Fruit fly (Drosophila melanogaster) whole organism, embryonic: ENCODE results near the gene CG33986.
A peak's percentile ranks its signal among the peaks of the same experiment; 100 is the strongest.

ENCODE experiments used
- CG1024 ChIP-seq: fragments of 200-800 bp; sonication (Bioruptor generic); IDR thresholded peaks from 2 replicates; pipeline ENCODE4 v1.3.6; 2022; ENCODE audit warnings: missing biosample characterization, missing genetic modification characterization
- CG10462 ChIP-seq: fragments of 200-800 bp; sonication (Bioruptor generic); optimal IDR thresholded peaks from 2 replicates; lab custom pipeline; 2016; ENCODE audit warnings: missing biosample characterization, missing genetic modification characterization
- CG11560 ChIP-seq: fragments of 200-800 bp; sonication (Bioruptor generic); IDR thresholded peaks from 3 replicates; pipeline ENCODE4 v1.3.6; 2022; ENCODE audit warnings: missing biosample characterization, missing genetic modification characterization
- CG14965 ChIP-seq: fragments of 200-800 bp; sonication (Bioruptor generic); optimal IDR thresholded peaks from 2 replicates; lab custom pipeline; 2016; ENCODE audit warnings: missing biosample characterization, missing genetic modification characterization, borderline replicate concordance
- CG1529 ChIP-seq: fragments of 200-800 bp; sonication (Bioruptor generic); optimal IDR thresholded peaks from 3 replicates; lab custom pipeline; 2018; ENCODE audit warnings: missing biosample characterization, missing genetic modification characterization
- CG18764 ChIP-seq: fragments of 200-800 bp; sonication (Bioruptor generic); optimal IDR thresholded peaks from 3 replicates; lab custom pipeline; 2016; ENCODE audit warnings: missing biosample characterization, missing genetic modification characterization
- CG3726 ChIP-seq: fragments of 200-800 bp; sonication (Bioruptor generic); IDR thresholded peaks from 3 replicates; pipeline ENCODE4, ENCODE4 v1.3.6; 2022; ENCODE audit warnings: missing biosample characterization, missing genetic modification characterization
- CG3838 ChIP-seq: fragments of 200-800 bp; sonication (Bioruptor generic); optimal IDR thresholded peaks from 3 replicates; lab custom pipeline; 2016; ENCODE audit warnings: missing biosample characterization, missing genetic modification characterization
- CG4360 ChIP-seq: fragments of 200-800 bp; sonication (Bioruptor generic); IDR thresholded peaks from 2 replicates; pipeline ENCODE4 v1.3.6; 2022; ENCODE audit warnings: missing biosample characterization, missing genetic modification characterization
- CG43689 ChIP-seq: fragments of 200-800 bp; sonication (Bioruptor generic); IDR thresholded peaks from 2 replicates; pipeline ENCODE4 v1.3.6; 2022; ENCODE audit warnings: missing biosample characterization, missing genetic modification characterization
- CG4730 ChIP-seq: fragments of 200-800 bp; sonication (Bioruptor generic); IDR thresholded peaks from 2 replicates; pipeline ENCODE4 v1.3.6; 2022; ENCODE audit warnings: missing biosample characterization, missing genetic modification characterization
- CG6654 ChIP-seq: fragments of 200-800 bp; sonication (Bioruptor generic); optimal IDR thresholded peaks from 2 replicates; lab custom pipeline; 2017; ENCODE audit warnings: missing biosample characterization, mild to moderate bottlenecking, missing genetic modification characterization
- CG6813 ChIP-seq: fragments of 200-800 bp; sonication (Bioruptor generic); optimal IDR thresholded peaks from 2 replicates; lab custom pipeline; 2017; ENCODE audit warnings: missing biosample characterization, missing genetic modification characterization, mild to moderate bottlenecking, moderate library complexity, missing genetic modification reagents
- CG7271 ChIP-seq: fragments of 200-800 bp; sonication (Bioruptor generic); optimal IDR thresholded peaks from 2 replicates; lab custom pipeline; 2018; ENCODE audit warnings: missing biosample characterization, mild to moderate bottlenecking, missing genetic modification characterization, moderate library complexity
- CG7839 ChIP-seq: fragments of 200-800 bp; sonication (Bioruptor generic); optimal IDR thresholded peaks from 3 replicates; lab custom pipeline; 2018; ENCODE audit warnings: missing biosample characterization, mild to moderate bottlenecking, missing genetic modification characterization, moderate library complexity
- CG8290 ChIP-seq, 3 experiments: fragments of 200-800 bp; sonication (Bioruptor generic); optimal IDR thresholded peaks; 2 replicates each; lab custom pipeline; 2016 to 2019; ENCODE audit warnings: missing biosample characterization in 3 of 3, missing genetic modification characterization in 3 of 3, mild to moderate bottlenecking in 2 of 3, moderate library complexity in 1 of 3
- Dad ChIP-seq: fragments of 200-800 bp; sonication (Bioruptor generic); optimal IDR thresholded peaks from 3 replicates; lab custom pipeline; 2016; ENCODE audit warnings: missing biosample characterization, missing genetic modification characterization
- Deaf1 ChIP-seq: fragments of 200-800 bp; optimal IDR thresholded peaks from 3 replicates; lab custom pipeline; 2019; ENCODE audit warnings: missing biosample characterization, mild to moderate bottlenecking, missing genetic modification characterization, moderate library complexity
- Dek ChIP-seq: fragments of 200-800 bp; sonication (Bioruptor generic); optimal IDR thresholded peaks from 3 replicates; lab custom pipeline; 2019; ENCODE audit warnings: missing biosample characterization, mild to moderate bottlenecking, missing genetic modification characterization, moderate library complexity
- Doc3 ChIP-seq: fragments of 200-800 bp; sonication (Bioruptor generic); IDR thresholded peaks from 3 replicates; pipeline ENCODE4 v1.3.6; 2022; ENCODE audit warnings: missing biosample characterization, missing genetic modification characterization; ENCODE audit not compliant: partially characterized antibody
- ERR ChIP-seq: fragments of 200-800 bp; sonication (Bioruptor generic); optimal IDR thresholded peaks from 2 replicates; lab custom pipeline; 2016; ENCODE audit warnings: missing biosample characterization, missing genetic modification characterization
- H2.0 ChIP-seq: fragments of 200-800 bp; sonication (Bioruptor generic); IDR thresholded peaks from 2 replicates; pipeline ENCODE4 v1.3.6; 2022; ENCODE audit warnings: missing biosample characterization, missing genetic modification characterization
- Hr51 ChIP-seq, 2 experiments: fragments of 200-800 bp; sonication (Bioruptor generic); optimal IDR thresholded peaks; 2 replicates in 1 of 2; 3 replicates in 1 of 2; lab custom pipeline; 2016 to 2018; ENCODE audit warnings: missing biosample characterization in 2 of 2, missing genetic modification characterization in 2 of 2, mild to moderate bottlenecking in 1 of 2, moderate library complexity in 1 of 2
- Jarid2 ChIP-seq: fragments of 200-800 bp; sonication (Bioruptor generic); optimal IDR thresholded peaks from 3 replicates; lab custom pipeline; 2017; ENCODE audit warnings: mild to moderate bottlenecking, missing biosample characterization, missing genetic modification reagents, missing genetic modification characterization
- MBD-R2 ChIP-seq: fragments of 200-800 bp; sonication (Bioruptor generic); IDR thresholded peaks from 2 replicates; pipeline ENCODE4 v1.3.6; 2022; ENCODE audit warnings: missing biosample characterization, missing genetic modification characterization
- MTF-1 ChIP-seq: fragments of 200-800 bp; sonication (Bioruptor generic); optimal IDR thresholded peaks from 2 replicates; lab custom pipeline; 2018; ENCODE audit warnings: missing biosample characterization, mild to moderate bottlenecking, missing genetic modification characterization, borderline replicate concordance
- Rfx ChIP-seq: fragments of 200-800 bp; sonication (Bioruptor generic); IDR thresholded peaks from 2 replicates; pipeline ENCODE4 v1.3.6; 2022; ENCODE audit warnings: missing biosample characterization, missing genetic modification characterization
- Sox102F ChIP-seq: fragments of 200-800 bp; sonication (Bioruptor generic); optimal IDR thresholded peaks from 2 replicates; lab custom pipeline; 2018; ENCODE audit warnings: missing biosample characterization, mild to moderate bottlenecking, missing genetic modification characterization, moderate library complexity
- Stat92E ChIP-seq, 3 experiments: fragments of >200 bp in 2 of 3; fragments of 200-800 bp in 1 of 3; sonication (Bioruptor generic) in 1 of 3; optimal IDR thresholded peaks; 2 replicates each; lab custom pipeline; 2017 to 2019; ENCODE audit warnings: missing biosample characterization in 3 of 3, missing genetic modification characterization in 3 of 3, mild to moderate bottlenecking in 1 of 3, moderate library complexity in 1 of 3
- Usf ChIP-seq: fragments of 200-800 bp; sonication (Bioruptor generic); optimal IDR thresholded peaks from 2 replicates; lab custom pipeline; 2017; ENCODE audit warnings: missing genotype, missing biosample characterization, missing genetic modification characterization
- amos ChIP-seq: fragments of 200-800 bp; sonication (Bioruptor generic); IDR thresholded peaks from 2 replicates; pipeline ENCODE4 v1.3.6; 2022; ENCODE audit warnings: missing biosample characterization, missing genetic modification characterization; ENCODE audit not compliant: partially characterized antibody
- ash1 ChIP-seq: fragments of 200-800 bp; sonication (Bioruptor generic); optimal IDR thresholded peaks from 2 replicates; lab custom pipeline; 2018; ENCODE audit warnings: missing biosample characterization, mild to moderate bottlenecking, missing genetic modification characterization
- bbx ChIP-seq: fragments of 200-800 bp; sonication (Bioruptor generic); IDR thresholded peaks from 2 replicates; pipeline ENCODE4 v1.3.6; 2022; ENCODE audit warnings: missing biosample characterization, missing genetic modification characterization; ENCODE audit not compliant: partially characterized antibody
- caup ChIP-seq: fragments of 200-800 bp; sonication (Bioruptor generic); optimal IDR thresholded peaks from 3 replicates; lab custom pipeline; 2017; ENCODE audit warnings: missing biosample characterization, mild to moderate bottlenecking, missing genetic modification characterization, moderate library complexity; ENCODE audit not compliant: severe bottlenecking
- dati ChIP-seq: fragments of 200-800 bp; sonication (Bioruptor generic); IDR thresholded peaks from 2 replicates; pipeline ENCODE4 v1.3.6; 2022; ENCODE audit warnings: missing biosample characterization, missing genetic modification characterization
- gcm ChIP-seq: fragments of 200-800 bp; sonication (Bioruptor generic); optimal IDR thresholded peaks from 2 replicates; lab custom pipeline; 2019; ENCODE audit warnings: missing biosample characterization, mild to moderate bottlenecking, missing genetic modification characterization, moderate library complexity
- gfzf ChIP-seq: fragments of 200-800 bp; sonication (Bioruptor generic); optimal IDR thresholded peaks from 2 replicates; lab custom pipeline; 2016; ENCODE audit warnings: missing biosample characterization, mild to moderate bottlenecking, missing genetic modification characterization, moderate library complexity
- jing ChIP-seq: fragments of 200-800 bp; sonication (Bioruptor generic); optimal IDR thresholded peaks from 2 replicates; lab custom pipeline; 2018; ENCODE audit warnings: missing biosample characterization, mild to moderate bottlenecking, missing genetic modification characterization
- kni ChIP-seq: fragments of 200-800 bp; sonication (Bioruptor generic); optimal IDR thresholded peaks from 3 replicates; lab custom pipeline; 2017; ENCODE audit warnings: mild to moderate bottlenecking, missing biosample characterization, missing genetic modification reagents, missing genetic modification characterization
- lov ChIP-seq, 2 experiments: fragments of 200-800 bp in 1 of 2; fragments of >200 bp in 1 of 2; sonication (Bioruptor generic) in 1 of 2; IDR thresholded peaks in 1 of 2; optimal IDR thresholded peaks in 1 of 2; 2 replicates in 1 of 2; 3 replicates in 1 of 2; pipeline versions ENCODE4 v1.3.6 to Lab custom; 2017 to 2022; ENCODE audit warnings: missing biosample characterization in 1 of 2, missing genetic modification characterization in 1 of 2
- row ChIP-seq: fragments of 200-800 bp; sonication (Bioruptor generic); IDR thresholded peaks from 3 replicates; pipeline ENCODE4 v1.3.6; 2022; ENCODE audit warnings: missing biosample characterization, missing genetic modification characterization
- sens ChIP-seq: fragments of 200-800 bp; sonication (Bioruptor generic); peaks from one replicate; lab custom pipeline; 2016; ENCODE audit warnings: missing biosample characterization, missing genetic modification characterization
- sens-2 ChIP-seq: fragments of 200-800 bp; sonication (Bioruptor generic); IDR thresholded peaks from 2 replicates; pipeline ENCODE4 v1.3.6; 2022; ENCODE audit warnings: missing biosample characterization, missing genetic modification characterization
- stwl ChIP-seq: fragments of 200-800 bp; sonication (Bioruptor generic); optimal IDR thresholded peaks from 3 replicates; lab custom pipeline; 2018; ENCODE audit warnings: missing biosample characterization, mild to moderate bottlenecking, missing genetic modification characterization, moderate library complexity
- tap ChIP-seq: fragments of 200-800 bp; optimal IDR thresholded peaks from 3 replicates; lab custom pipeline; 2019; ENCODE audit warnings: missing biosample characterization, mild to moderate bottlenecking, missing genetic modification characterization, moderate library complexity
- yki ChIP-seq: fragments of >200 bp; optimal IDR thresholded peaks from 3 replicates; lab custom pipeline; 2018
- zen ChIP-seq: fragments of 200-800 bp; sonication (Bioruptor generic); optimal IDR thresholded peaks from 3 replicates; lab custom pipeline; 2018; ENCODE audit warnings: missing biosample characterization, mild to moderate bottlenecking, missing genetic modification characterization, moderate library complexity

CG33986 gene

dm6 chr3L:15500813-15501645, 24.0 kb downstream of the CG33986 start, which contains the start of gene CG7272 (continued):
- TF ChIP-seq Deaf1 (tag; lab: Kevin White, UChicago) (peak; percentile 72), CG14965 (GFP tag; lab: Kevin White, UChicago) (no peak), H2.0 (no peak), caup (GFP tag; lab: Kevin White, UChicago) (peak; percentile 38), zen (no peak), CG1024 (GFP tag; lab: Robert Waterston, UW) (no peak), CG7271 (no peak), CG43689 (GFP tag; lab: Robert Waterston, UW) (no peak), CG10462 (GFP tag; lab: Kevin White, UChicago) (no peak), bbx (GFP tag; lab: Robert Waterston, UW) (peak; percentile 43; the same call in 1 of the 2 replicates), CG18764 (GFP tag; lab: Kevin White, UChicago) (no peak), sens-2 (no peak), yki (lab: Kevin White, UChicago) (no peak), lov (optimal IDR thresholded peaks at IDR 0.05; lab: Kevin White, UChicago) (no peak), lov (GFP tag; IDR thresholded peaks at IDR 0.05; lab: Robert Waterston, UW) (no peak), CG6813 (no peak), amos (GFP tag; lab: Robert Waterston, UW) (peak; percentile 54; the same call in 1 of the 2 replicates), dati (GFP tag; lab: Robert Waterston, UW) (no peak), CG4360 (GFP tag; lab: Robert Waterston, UW) (no peak), CG8290 (GFP tag; optimal IDR thresholded peaks at IDR 0.05; lab: Kevin White, UChicago) (no peak), CG8290 (tag; optimal IDR thresholded peaks at IDR 0.05; lab: Kevin White, UChicago) (peak in 1 of 2 experiments; percentile 63), Hr51 (GFP tag; optimal IDR thresholded peaks at IDR 0.05; lab: Kevin White, UChicago) (no peak), Sox102F (GFP tag; lab: Kevin White, UChicago) (no peak), CG1529 (GFP tag; lab: Kevin White, UChicago) (no peak), ERR (GFP tag; lab: Kevin White, UChicago) (peak; percentile 31), MTF-1 (peak; percentile 14), CG3726 (GFP tag; lab: Robert Waterston, UW) (no peak), ash1 (GFP tag; lab: Kevin White, UChicago) (no peak), stwl (tag; lab: Kevin White, UChicago) (peak; percentile 17), Usf (no peak), CG11560 (tag; lab: Robert Waterston, UW) (no peak), Rfx (GFP tag; lab: Robert Waterston, UW) (peak; percentile 53), Stat92E (GFP tag; optimal IDR thresholded peaks at IDR 0.05; lab: Kevin White, UChicago) (peak in 1 of 3 experiments; percentile 21), CG4730 (GFP tag; lab: Robert Waterston, UW) (no peak), jing (GFP tag; lab: Kevin White, UChicago) (no peak), Dad (GFP tag; lab: Kevin White, UChicago) (no peak), CG7839 (no peak), tap (tag; lab: Kevin White, UChicago) (no peak), Doc3 (no peak), CG3838 (no peak), Jarid2 (GFP tag; lab: Kevin White, UChicago) (peak; percentile 70), Dek (tag; lab: Kevin White, UChicago) (peak; percentile 17), kni (GFP tag; lab: Kevin White, UChicago) (peak; percentile 60), row (GFP tag; lab: Robert Waterston, UW) (peak; percentile 52; the same call in 2 of the 3 replicates), gcm (GFP tag; lab: Kevin White, UChicago) (peak; percentile 18), gfzf (GFP tag; lab: Kevin White, UChicago) (peak; percentile 82), MBD-R2 (GFP tag; lab: Robert Waterston, UW) (peak; percentile 43), CG6654 (no peak), sens (GFP tag; lab: Kevin White, UChicago) (no peak)
